Worm (Caenorhabditis elegans) whole organism, midembryonic: Measurements from ENCODE around the gene K03H1.9.

Source experiments
- T22C8.4 ChIP-seq: fragments of 200-800 bp; sonication (Bioruptor generic); IDR thresholded peaks from 2 replicates; pipeline ENCODE4 v1.3.6; 2022; ENCODE audit warnings: missing genetic modification characterization, missing compliant biosample characterization
- cog-1 ChIP-seq: sonication (generic microtip); optimal IDR thresholded peaks from 2 replicates; lab custom pipeline; 2016; ENCODE audit warnings: missing genetic modification characterization, missing compliant biosample characterization
- flt-1 ChIP-seq: fragments of 200-800 bp; sonication (Bioruptor generic); IDR thresholded peaks from 2 replicates; pipeline ENCODE4 v1.3.6; 2022; ENCODE audit warnings: missing genetic modification characterization, missing compliant biosample characterization
- klf-2 ChIP-seq: fragments of 200-800 bp; sonication (Bioruptor generic); conservative IDR thresholded peaks from 2 replicates; pipeline ENCODE4 v1.3.6; 2022; ENCODE audit warnings: missing genetic modification reagents, missing genetic modification characterization, missing compliant biosample characterization
- med-1 ChIP-seq: sonication (generic microtip); optimal IDR thresholded peaks from 2 replicates; lab custom pipeline; 2017; ENCODE audit warnings: missing genetic modification characterization, mild to moderate bottlenecking, missing compliant biosample characterization, antibody characterized with exemption, missing genetic modification reagents; ENCODE audit not compliant: insufficient read depth
- ref-1 ChIP-seq: fragments of 200-800 bp; sonication (Bioruptor generic); conservative IDR thresholded peaks from 2 replicates; pipeline ENCODE4 v1.3.6; 2022; ENCODE audit warnings: missing genetic modification reagents, missing genetic modification characterization, missing compliant biosample characterization
- tab-1 ChIP-seq: fragments of 200-800 bp; sonication (Bioruptor generic); IDR thresholded peaks from 2 replicates; pipeline ENCODE4 v1.3.6; 2022; ENCODE audit warnings: missing genetic modification characterization, missing compliant biosample characterization
- ztf-23 ChIP-seq: fragments of 200-800 bp; sonication (Bioruptor generic); IDR thresholded peaks from 2 replicates; pipeline ENCODE4 v1.3.6; 2022; ENCODE audit warnings: missing genetic modification reagents, missing genetic modification characterization, missing compliant biosample characterization
- ztf-29 ChIP-seq: fragments of 200-800 bp; sonication (Bioruptor generic); IDR thresholded peaks from 2 replicates; pipeline ENCODE4 v1.3.6; 2022; ENCODE audit warnings: missing genetic modification reagents, missing genetic modification characterization, missing compliant biosample characterization

Gene K03H1.9

DNA sequence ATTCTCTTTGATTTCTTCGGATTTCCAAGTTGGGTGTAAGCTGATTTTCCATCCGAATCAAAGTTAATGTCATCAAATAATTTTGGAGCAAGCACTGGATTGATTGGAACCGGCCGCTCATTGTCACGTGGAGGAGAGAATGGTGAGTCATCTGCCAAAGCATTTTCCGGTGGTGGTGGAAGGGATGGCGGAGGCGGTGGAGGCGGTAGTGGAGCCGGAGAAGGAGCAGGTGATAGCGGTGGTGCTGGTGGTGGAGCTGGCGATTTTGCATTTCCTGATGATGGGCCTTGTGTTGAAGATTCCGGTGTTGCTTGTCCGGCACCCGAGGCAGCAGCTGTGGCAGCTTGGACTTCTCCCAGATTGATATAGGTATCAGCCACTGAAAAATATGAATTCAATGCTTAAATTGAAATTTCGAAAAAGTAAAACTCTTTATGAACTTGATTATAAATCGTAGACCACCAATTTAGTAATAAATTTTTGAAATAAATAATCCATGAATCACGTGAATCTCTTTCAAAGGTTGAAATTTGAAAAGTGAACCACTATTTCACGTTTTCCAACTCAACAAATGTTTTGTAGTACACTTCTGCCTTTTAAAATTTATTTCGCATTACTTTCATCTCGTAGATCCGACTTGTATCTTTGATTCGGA, at the start of gene K03H1.9, which contains the start of gene K03H1.12:
K03H1.9 (minus strand) TSS at position 471 of the 655 bp plus-strand sequence.
K03H1.12 (plus strand) TSS at position 605 of the 655 bp plus-strand sequence.
- TF ChIP-seq ztf-23 (GFP tag; lab: Robert Waterston, UW) (no peak), tab-1 (GFP tag; lab: Robert Waterston, UW) (no peak), ztf-29 (GFP tag; lab: Robert Waterston, UW) (no peak), ref-1 (GFP tag; lab: Robert Waterston, UW) (no peak), klf-2 (no peak), med-1 (no peak), cog-1 (no peak), flt-1 (no peak), T22C8.4 (GFP tag; lab: Robert Waterston, UW) (no peak)

DNA sequence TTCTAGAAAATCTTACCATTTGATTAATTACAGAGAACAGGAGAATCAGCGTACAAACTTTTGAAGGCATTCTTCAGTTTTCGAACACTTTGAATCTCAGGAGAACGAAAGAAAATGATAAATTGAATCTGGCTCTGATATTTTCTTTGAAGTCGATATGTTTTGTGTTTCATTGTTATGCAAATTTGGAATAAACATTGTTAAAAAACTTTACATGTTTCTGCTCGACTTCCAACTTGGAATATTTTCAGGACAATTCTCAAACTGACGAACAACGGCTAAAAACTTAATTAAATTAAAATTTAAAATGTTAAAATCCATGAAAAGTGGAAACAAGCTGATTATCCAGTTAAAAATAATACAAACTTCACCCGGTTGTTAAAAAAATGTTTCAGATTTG, 47.1 kb upstream of the K03H1.9 start, which contains the start of gene C05B5.1:
C05B5.1 (minus strand) TSS at position 101 of the 400 bp plus-strand sequence.
- no peak for TF ChIP-seq tab-1 (GFP tag; lab: Robert Waterston, UW)
- no peak for TF ChIP-seq ref-1 (GFP tag; lab: Robert Waterston, UW)
- no peak for TF ChIP-seq med-1
- TF ChIP-seq flt-1 = no peak
- no peak for TF ChIP-seq ztf-23 (GFP tag; lab: Robert Waterston, UW)
- no peak for TF ChIP-seq T22C8.4 (GFP tag; lab: Robert Waterston, UW)
- no peak for TF ChIP-seq klf-2
- no peak for TF ChIP-seq ztf-29 (GFP tag; lab: Robert Waterston, UW)
- no peak for TF ChIP-seq cog-1

DNA sequence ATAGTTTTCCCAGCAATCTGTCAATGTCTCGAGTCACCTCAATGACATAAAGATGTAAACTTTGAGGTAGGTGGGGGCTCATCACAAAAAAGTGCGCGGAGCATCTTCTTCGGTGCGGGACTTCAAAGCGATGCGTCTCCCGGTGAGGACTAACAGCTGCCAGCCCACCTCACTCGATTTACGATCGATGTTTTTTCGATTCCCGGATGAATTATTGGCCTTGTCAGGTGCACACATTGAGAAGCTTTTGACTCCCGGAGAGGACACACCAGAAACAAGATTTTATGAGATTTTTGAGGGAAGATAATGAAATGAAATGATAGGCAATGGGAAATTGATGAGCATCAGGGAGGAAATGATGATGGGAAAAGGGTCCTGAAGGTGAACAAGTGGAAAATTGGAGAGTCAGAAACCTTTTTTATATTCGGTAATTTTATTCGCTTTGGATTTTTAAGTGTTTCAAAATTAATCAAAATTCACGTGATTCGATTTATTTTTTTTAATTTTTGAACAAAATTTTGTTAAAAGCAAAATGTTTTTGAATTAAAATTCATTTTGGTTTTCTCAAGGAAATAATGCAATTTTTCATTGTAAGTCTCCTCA, 45.6 kb upstream of the K03H1.9 start, which contains the start of gene C05B5.12:
C05B5.12 (plus strand) TSS at position 553 of the 603 bp plus-strand sequence.
- TF ChIP-seq ref-1 (GFP tag; lab: Robert Waterston, UW) (no peak), T22C8.4 (GFP tag; lab: Robert Waterston, UW) (no peak), cog-1 (no peak), klf-2 (no peak), tab-1 (GFP tag; lab: Robert Waterston, UW) (no peak), med-1 (no peak), ztf-29 (GFP tag; lab: Robert Waterston, UW) (no peak), ztf-23 (GFP tag; lab: Robert Waterston, UW) (no peak), flt-1 (no peak)

DNA sequence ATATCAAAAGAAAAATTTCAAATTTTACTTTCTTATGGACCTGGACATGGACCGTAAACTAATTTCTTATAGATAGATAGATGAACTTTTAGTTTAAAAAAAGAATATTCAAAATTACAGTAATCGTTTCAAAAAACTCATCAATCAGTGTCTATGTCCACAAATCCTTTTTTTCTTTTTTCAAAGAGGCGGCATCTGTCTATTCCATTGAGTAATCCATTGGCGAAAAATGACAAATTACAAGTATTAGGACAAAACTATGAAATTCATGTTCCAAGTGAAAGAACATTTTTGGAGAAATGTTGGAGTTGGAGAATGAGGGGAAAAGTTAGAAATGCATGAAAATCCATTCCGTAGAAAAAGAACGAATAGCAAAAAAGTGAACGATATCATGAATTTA, 44.3 kb upstream of the K03H1.9 start:
- TF ChIP-seq ztf-29 (GFP tag; lab: Robert Waterston, UW) = no peak
- no peak for TF ChIP-seq med-1

DNA sequence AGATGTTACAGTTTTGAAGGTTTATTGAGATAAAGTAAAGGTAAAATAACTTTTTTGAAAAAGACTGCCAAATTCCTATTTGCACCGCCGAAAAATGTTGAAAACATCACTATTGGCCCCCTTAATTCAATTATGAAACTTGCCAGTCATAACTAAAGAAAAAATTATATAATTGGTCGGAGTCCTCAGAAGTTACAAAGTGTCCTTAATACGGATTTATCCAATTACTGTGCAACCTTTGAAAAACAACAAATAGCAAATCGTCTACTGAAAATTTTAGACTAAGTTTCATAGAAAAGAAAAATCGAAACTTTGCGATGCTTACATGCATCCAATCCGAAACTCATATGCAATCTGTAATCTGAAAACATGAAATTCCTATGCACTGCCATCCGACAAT, 43.3 kb upstream of the K03H1.9 start:
- TF ChIP-seq med-1 (no peak), ref-1 (GFP tag; lab: Robert Waterston, UW) (no peak), klf-2 (no peak), tab-1 (GFP tag; lab: Robert Waterston, UW) (no peak), ztf-29 (GFP tag; lab: Robert Waterston, UW) (no peak), cog-1 (no peak), T22C8.4 (GFP tag; lab: Robert Waterston, UW) (no peak), flt-1 (no peak), ztf-23 (GFP tag; lab: Robert Waterston, UW) (no peak)

- TF ChIP-seq med-1 = no peak
- no peak for TF ChIP-seq ztf-29 (GFP tag; lab: Robert Waterston, UW)
- no peak for TF ChIP-seq flt-1
- no peak for TF ChIP-seq T22C8.4 (GFP tag; lab: Robert Waterston, UW)
- no peak for TF ChIP-seq ref-1 (GFP tag; lab: Robert Waterston, UW)
Measured at ce11 chrIII:9982119-9982642, 40.9 kb upstream of the K03H1.9 start.

- TF ChIP-seq ref-1 (GFP tag; lab: Robert Waterston, UW) (no peak), cog-1 (no peak), med-1 (no peak), tab-1 (GFP tag; lab: Robert Waterston, UW) (no peak), T22C8.4 (GFP tag; lab: Robert Waterston, UW) (no peak), flt-1 (no peak), klf-2 (no peak), ztf-23 (GFP tag; lab: Robert Waterston, UW) (no peak), ztf-29 (GFP tag; lab: Robert Waterston, UW) (no peak)
Measured at ce11 chrIII:9973765-9974164, 32.5 kb upstream of the K03H1.9 start, which contains the start of gene R10E12.2. TSS of gene R10E12.2 (minus strand) at chrIII:9973865.

ce11 chrIII:9972192-9972811, 31.0 kb upstream of the K03H1.9 start:
- no peak for TF ChIP-seq ztf-29 (GFP tag; lab: Robert Waterston, UW)
- TF ChIP-seq flt-1 = no peak
- TF ChIP-seq med-1 = no peak
- TF ChIP-seq ref-1 (GFP tag; lab: Robert Waterston, UW) = no peak
- no peak for TF ChIP-seq klf-2
- TF ChIP-seq ztf-23 (GFP tag; lab: Robert Waterston, UW) = no peak
- no peak for TF ChIP-seq tab-1 (GFP tag; lab: Robert Waterston, UW)
- TF ChIP-seq cog-1 = no peak
- TF ChIP-seq T22C8.4 (GFP tag; lab: Robert Waterston, UW) = no peak

DNA sequence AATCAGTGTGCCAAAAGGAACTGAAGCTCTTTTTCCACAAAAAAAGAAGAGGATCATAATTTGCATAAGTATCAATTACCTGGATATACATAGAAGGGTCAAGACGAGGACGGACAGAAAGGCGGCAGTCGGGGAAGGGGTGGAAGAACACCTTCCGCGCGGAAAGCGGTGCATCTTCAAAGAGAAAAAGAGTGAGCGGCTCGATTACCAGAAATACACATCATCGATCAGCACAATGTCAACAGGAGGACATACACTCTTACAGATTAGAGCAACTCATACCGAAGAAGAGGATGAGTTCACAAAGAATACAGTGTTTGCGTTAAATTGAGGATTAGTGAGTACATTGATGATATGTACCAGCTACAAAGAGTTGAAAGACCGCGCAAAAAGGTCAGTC, 28.1 kb upstream of the K03H1.9 start:
- no peak for TF ChIP-seq ztf-23 (GFP tag; lab: Robert Waterston, UW)
- no peak for TF ChIP-seq ref-1 (GFP tag; lab: Robert Waterston, UW)
- TF ChIP-seq klf-2 = no peak
- TF ChIP-seq cog-1 = no peak
- TF ChIP-seq ztf-29 (GFP tag; lab: Robert Waterston, UW) = no peak
- no peak for TF ChIP-seq flt-1
- TF ChIP-seq T22C8.4 (GFP tag; lab: Robert Waterston, UW) = no peak
- no peak for TF ChIP-seq med-1
- TF ChIP-seq tab-1 (GFP tag; lab: Robert Waterston, UW) = no peak
